Worm (Caenorhabditis elegans) whole organism, young adult: ENCODE data around the gene W09C2.10.
"Not testable (repeated sequence)": the region's sequence is repeated elsewhere in the genome, so short reads cannot be mapped to it uniquely, and the experiment has no call there.

Source experiments
- F37B4.10 ChIP-seq: fragments of 200-800 bp; sonication (Bioruptor generic); IDR thresholded peaks from 2 replicates; pipeline ENCODE4 v1.3.6; 2022; ENCODE audit warnings: missing genetic modification characterization, missing compliant biosample characterization
- egl-18 ChIP-seq: fragments of 200-800 bp; sonication (Bioruptor generic); IDR thresholded peaks from 2 replicates; pipeline ENCODE4 v1.3.6; 2022; ENCODE audit warnings: missing genetic modification reagents, missing genetic modification characterization, missing compliant biosample characterization
- nfya-2 ChIP-seq: fragments of 200-800 bp; sonication (Bioruptor generic); IDR thresholded peaks from 2 replicates; pipeline ENCODE4 v1.3.6; 2022; ENCODE audit warnings: missing genetic modification reagents, missing genetic modification characterization, missing compliant biosample characterization

DNA sequence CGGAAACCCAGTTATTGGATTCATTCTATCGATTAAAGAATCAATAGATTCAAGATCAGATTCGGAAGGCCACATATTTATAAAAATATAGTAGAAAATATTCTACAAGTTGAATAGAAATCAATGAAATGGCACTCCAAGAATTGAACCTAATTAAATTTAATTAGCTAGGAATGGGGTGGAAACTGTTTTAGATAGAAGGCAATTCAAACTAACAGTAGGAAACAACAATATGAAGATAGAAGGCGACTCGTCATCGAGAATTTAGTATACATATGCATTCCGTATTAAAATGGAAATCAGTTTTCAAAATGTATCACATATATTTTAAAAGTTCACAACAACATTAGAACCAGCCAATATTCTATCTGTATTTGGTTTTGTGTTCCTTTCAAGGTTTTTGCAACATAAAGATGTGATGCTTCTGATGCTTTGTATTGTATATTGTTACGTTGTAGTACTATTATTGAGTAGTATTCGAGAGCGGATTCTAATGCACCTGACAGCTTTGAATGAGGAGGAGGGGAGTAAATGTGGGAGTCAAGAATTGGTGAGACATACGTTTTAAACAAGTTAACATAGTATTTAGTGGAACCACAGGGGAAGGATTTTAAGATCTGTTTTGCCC lies 29.0 kb downstream of the W09C2.10 start, which contains the start of the genes F27C8.3 and F27C8.2:
- not testable (repeated sequence) for TF ChIP-seq egl-18, F37B4.10, nfya-2 (GFP tag; lab: Robert Waterston, UW)
